Worm (Caenorhabditis elegans) whole organism, young adult: ENCODE measurements around the gene srsx-25.

Experiments
- D2030.7 ChIP-seq: fragments of 200-800 bp; sonication (Bioruptor generic); IDR thresholded peaks from 2 replicates; pipeline ENCODE4 v1.3.6; 2022; ENCODE audit warnings: missing genetic modification reagents, missing genetic modification characterization, missing compliant biosample characterization
- F23B12.7 ChIP-seq: sonication (generic microtip); optimal IDR thresholded peaks from 2 replicates; lab custom pipeline; 2017; ENCODE audit warnings: missing genetic modification characterization, mild to moderate bottlenecking, missing compliant biosample characterization, antibody characterized with exemption, moderate library complexity; ENCODE audit not compliant: insufficient read depth
- F33H1.4 ChIP-seq: fragments of 200-800 bp; sonication (Bioruptor generic); IDR thresholded peaks from 2 replicates; pipeline ENCODE4 v1.3.6; 2022; ENCODE audit warnings: missing genetic modification reagents, missing genetic modification characterization, missing compliant biosample characterization
- F49E8.2 ChIP-seq: sonication (generic microtip); optimal IDR thresholded peaks from 3 replicates; lab custom pipeline; 2017; ENCODE audit warnings: missing genetic modification characterization, mild to moderate bottlenecking, missing compliant biosample characterization, antibody characterized with exemption, moderate library complexity; ENCODE audit not compliant: insufficient read depth
- F52B5.7 ChIP-seq: sonication (generic microtip); optimal IDR thresholded peaks from 2 replicates; lab custom pipeline; 2016; ENCODE audit warnings: mild to moderate bottlenecking, missing genetic modification characterization, missing compliant biosample characterization
- F55B11.4 ChIP-seq: sonication (generic microtip); optimal IDR thresholded peaks from 2 replicates; lab custom pipeline; 2016; ENCODE audit warnings: missing compliant biosample characterization, missing genetic modification characterization, borderline replicate concordance; ENCODE audit not compliant: insufficient read depth
- Y56A3A.18 ChIP-seq: fragments of 200-800 bp; sonication (Bioruptor generic); IDR thresholded peaks from 2 replicates; pipeline ENCODE4 v1.3.6; 2022; ENCODE audit warnings: missing genetic modification reagents, missing genetic modification characterization, missing compliant biosample characterization
- Y79H2A.3 ChIP-seq: fragments of 200-800 bp; sonication (Bioruptor generic); conservative IDR thresholded peaks from 2 replicates; pipeline ENCODE4 v1.3.6; 2022; ENCODE audit warnings: missing genetic modification reagents, missing genetic modification characterization, missing compliant biosample characterization
- atf-7 ChIP-seq: sonication (generic microtip); optimal IDR thresholded peaks from 2 replicates; lab custom pipeline; 2017; ENCODE audit warnings: mild to moderate bottlenecking, missing genetic modification characterization, missing compliant biosample characterization
- attf-5 ChIP-seq: fragments of 200-800 bp; sonication (Bioruptor generic); optimal IDR thresholded peaks from 2 replicates; lab custom pipeline; 2018; ENCODE audit warnings: mild to moderate bottlenecking, missing genetic modification characterization, missing compliant biosample characterization
- cebp-2 ChIP-seq: fragments of 200-800 bp; sonication (Bioruptor generic); IDR thresholded peaks from 2 replicates; pipeline ENCODE4 v1.3.6; 2022; ENCODE audit warnings: missing genetic modification characterization, missing compliant biosample characterization
- ceh-100 ChIP-seq: fragments of 200-800 bp; sonication (Bioruptor generic); IDR thresholded peaks from 2 replicates; pipeline ENCODE4 v1.3.6; 2022; ENCODE audit warnings: missing genetic modification reagents, missing genetic modification characterization, missing compliant biosample characterization
- ceh-27 ChIP-seq: fragments of 200-800 bp; sonication (Bioruptor generic); optimal IDR thresholded peaks from 2 replicates; lab custom pipeline; 2018; ENCODE audit warnings: mild to moderate bottlenecking, missing genetic modification characterization, moderate library complexity, missing compliant biosample characterization
- ceh-79 ChIP-seq: sonication (generic microtip); optimal IDR thresholded peaks from 2 replicates; lab custom pipeline; 2017; ENCODE audit warnings: mild to moderate bottlenecking, missing genetic modification characterization, missing compliant biosample characterization
- ceh-91 ChIP-seq: fragments of 200-800 bp; sonication (Bioruptor generic); IDR thresholded peaks from 2 replicates; pipeline ENCODE4 v1.3.6; 2022; ENCODE audit warnings: missing genetic modification reagents, missing genetic modification characterization, missing compliant biosample characterization
- dpl-1 ChIP-seq: fragments of 150-350 bp; optimal IDR thresholded peaks from 2 replicates; lab custom pipeline; 2014; ENCODE audit warnings: missing biosample characterization, missing genetic modification reagents, missing genetic modification characterization
- efl-1 ChIP-seq: fragments of 150-350 bp; optimal IDR thresholded peaks from 2 replicates; lab custom pipeline; 2014; ENCODE audit warnings: missing biosample characterization, missing genetic modification reagents, missing genetic modification characterization
- egrh-3 ChIP-seq: fragments of 200-800 bp; sonication (Bioruptor generic); IDR thresholded peaks from 2 replicates; pipeline ENCODE4 v1.3.6; 2022; ENCODE audit warnings: missing genetic modification reagents, missing genetic modification characterization, missing compliant biosample characterization
- hmg-1.2 ChIP-seq: fragments of 200-800 bp; sonication (Bioruptor generic); IDR thresholded peaks from 2 replicates; pipeline ENCODE4 v1.3.6; 2022; ENCODE audit warnings: missing genetic modification reagents, missing genetic modification characterization, missing compliant biosample characterization
- hmg-20 ChIP-seq: fragments of 200-800 bp; sonication (Bioruptor generic); IDR thresholded peaks from 2 replicates; pipeline ENCODE4 v1.3.6; 2022; ENCODE audit warnings: missing genetic modification reagents, missing genetic modification characterization, missing compliant biosample characterization
- lin-35 ChIP-seq, 3 experiments: fragments of 150-350 bp in 2 of 3; sonication (generic microtip) in 1 of 3; optimal IDR thresholded peaks; 2 replicates each; lab custom pipeline; 2014 to 2018; ENCODE audit warnings: missing biosample characterization in 3 of 3, missing genetic modification characterization in 3 of 3, missing genetic modification reagents in 3 of 3
- lsl-1 ChIP-seq: fragments of 200-800 bp; sonication (Bioruptor generic); optimal IDR thresholded peaks from 2 replicates; lab custom pipeline; 2018; ENCODE audit warnings: mild to moderate bottlenecking, missing genetic modification characterization, moderate library complexity, missing compliant biosample characterization
- lsy-27 ChIP-seq: sonication (generic microtip); optimal IDR thresholded peaks from 2 replicates; lab custom pipeline; 2017; ENCODE audit warnings: missing genetic modification characterization, mild to moderate bottlenecking, missing compliant biosample characterization, antibody characterized with exemption, missing genotype, borderline replicate concordance; ENCODE audit not compliant: insufficient read depth
- madf-10 ChIP-seq: sonication (generic microtip); optimal IDR thresholded peaks from 2 replicates; lab custom pipeline; 2016; ENCODE audit warnings: mild to moderate bottlenecking, missing genetic modification characterization, missing compliant biosample characterization
- madf-3 ChIP-seq: fragments of 200-800 bp; sonication (Bioruptor generic); IDR thresholded peaks from 2 replicates; pipeline ENCODE4 v1.3.6; 2022; ENCODE audit warnings: missing genetic modification reagents, missing genetic modification characterization, missing compliant biosample characterization
- mcd-1 ChIP-seq: fragments of 200-800 bp; sonication (Bioruptor generic); IDR thresholded peaks from 2 replicates; pipeline ENCODE4 v1.3.6; 2022; ENCODE audit warnings: missing genetic modification reagents, missing genetic modification characterization, missing compliant biosample characterization
- mes-4 ChIP-seq: sonication (generic microtip); optimal IDR thresholded peaks from 2 replicates; lab custom pipeline; 2016; ENCODE audit warnings: missing genotype, missing genetic modification characterization, missing compliant biosample characterization
- nfya-2 ChIP-seq: fragments of 200-800 bp; sonication (Bioruptor generic); IDR thresholded peaks from 2 replicates; pipeline ENCODE4 v1.3.6; 2022; ENCODE audit warnings: missing genetic modification reagents, missing genetic modification characterization, missing compliant biosample characterization
- nhr-120 ChIP-seq: fragments of 200-800 bp; sonication (Bioruptor generic); IDR thresholded peaks from 2 replicates; pipeline ENCODE4 v1.3.6; 2022; ENCODE audit warnings: missing genetic modification characterization, missing compliant biosample characterization
- nhr-80 ChIP-seq: sonication (generic microtip); optimal IDR thresholded peaks from 2 replicates; lab custom pipeline; 2016; ENCODE audit warnings: missing genetic modification characterization, missing compliant biosample characterization
- rcor-1 ChIP-seq: fragments of 200-800 bp; sonication (Bioruptor generic); IDR thresholded peaks from 2 replicates; pipeline ENCODE4 v1.3.6; 2022; ENCODE audit warnings: missing genetic modification reagents, missing genetic modification characterization, missing compliant biosample characterization
- rpc-1 ChIP-seq, 2 experiments: fragments of 150-350 bp in 1 of 2; sonication (generic microtip) in 1 of 2; optimal IDR thresholded peaks; 2 replicates each; lab custom pipeline; 2014 to 2018; ENCODE audit warnings: missing biosample characterization in 1 of 2, missing genetic modification characterization in 1 of 2, missing genetic modification reagents in 1 of 2, missing genotype in 1 of 2
- snpc-1.1 ChIP-seq: sonication (generic microtip); optimal IDR thresholded peaks from 2 replicates; lab custom pipeline; 2017; ENCODE audit warnings: missing genetic modification characterization, mild to moderate bottlenecking, missing compliant biosample characterization, antibody characterized with exemption, moderate library complexity, missing genotype, missing genetic modification reagents; ENCODE audit not compliant: insufficient read depth
- snpc-1.3 ChIP-seq: sonication (generic microtip); optimal IDR thresholded peaks from 2 replicates; lab custom pipeline; 2017; ENCODE audit warnings: missing genetic modification characterization, mild to moderate bottlenecking, missing compliant biosample characterization, antibody characterized with exemption, moderate library complexity, missing genotype, missing genetic modification reagents; ENCODE audit not compliant: insufficient read depth
- snpc-3.4 ChIP-seq: sonication (generic microtip); optimal IDR thresholded peaks from 2 replicates; lab custom pipeline; 2017; ENCODE audit warnings: missing genetic modification characterization, mild to moderate bottlenecking, missing compliant biosample characterization, antibody characterized with exemption, moderate library complexity, missing genotype, missing genetic modification reagents
- tbp1 ChIP-seq: fragments of 200-800 bp; sonication (Bioruptor generic); optimal IDR thresholded peaks from 2 replicates; lab custom pipeline; 2018; ENCODE audit warnings: mild to moderate bottlenecking, missing genetic modification characterization, missing compliant biosample characterization
- tlf-1 ChIP-seq: fragments of 200-800 bp; sonication (Bioruptor generic); optimal IDR thresholded peaks from 2 replicates; lab custom pipeline; 2018; ENCODE audit warnings: mild to moderate bottlenecking, missing genetic modification characterization, missing compliant biosample characterization
- unc-130 ChIP-seq: sonication (generic microtip); optimal IDR thresholded peaks from 2 replicates; lab custom pipeline; 2016; ENCODE audit warnings: missing genetic modification reagents, missing genetic modification characterization, missing compliant biosample characterization
- ztf-18 ChIP-seq: sonication (generic microtip); optimal IDR thresholded peaks from 2 replicates; lab custom pipeline; 2016; ENCODE audit warnings: missing genotype, mild to moderate bottlenecking, missing genetic modification characterization, missing compliant biosample characterization
- ztf-26 ChIP-seq: sonication (generic microtip); optimal IDR thresholded peaks from 2 replicates; lab custom pipeline; 2017; ENCODE audit warnings: missing genetic modification characterization, missing compliant biosample characterization
- ztf-3 ChIP-seq: fragments of 200-800 bp; sonication (Bioruptor generic); optimal IDR thresholded peaks from 2 replicates; lab custom pipeline; 2018; ENCODE audit warnings: mild to moderate bottlenecking, missing genetic modification characterization, missing compliant biosample characterization

The srsx-25 gene

DNA sequence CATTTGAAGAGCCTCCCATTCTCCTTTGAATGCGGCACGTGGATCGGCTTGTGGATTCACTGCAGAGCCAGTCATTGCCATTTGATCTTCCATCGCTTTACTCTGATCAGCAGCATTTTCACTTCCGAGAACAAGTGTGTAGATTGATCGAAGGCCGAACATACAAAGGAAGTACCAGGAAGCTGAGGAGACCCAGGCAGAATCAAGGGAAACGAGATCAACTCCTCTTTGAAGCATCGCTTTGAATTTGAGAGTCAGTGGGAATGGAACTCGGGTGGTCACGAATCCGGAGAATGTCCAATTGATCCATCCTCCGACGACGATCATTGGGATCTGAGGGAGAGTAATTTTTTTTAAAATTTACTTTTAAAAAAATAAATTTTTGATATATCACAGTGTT is 15.5 kb downstream of the srsx-25 start:
- TF ChIP-seq rcor-1, result no peak
- peak; percentile 82; the same call in 1 of the 2 replicates for TF ChIP-seq cebp-2 (GFP tag; lab: Robert Waterston, UW)
- no peak for TF ChIP-seq attf-5
- no peak for TF ChIP-seq ztf-26 (tag; lab: Kevin White, UChicago)

DNA sequence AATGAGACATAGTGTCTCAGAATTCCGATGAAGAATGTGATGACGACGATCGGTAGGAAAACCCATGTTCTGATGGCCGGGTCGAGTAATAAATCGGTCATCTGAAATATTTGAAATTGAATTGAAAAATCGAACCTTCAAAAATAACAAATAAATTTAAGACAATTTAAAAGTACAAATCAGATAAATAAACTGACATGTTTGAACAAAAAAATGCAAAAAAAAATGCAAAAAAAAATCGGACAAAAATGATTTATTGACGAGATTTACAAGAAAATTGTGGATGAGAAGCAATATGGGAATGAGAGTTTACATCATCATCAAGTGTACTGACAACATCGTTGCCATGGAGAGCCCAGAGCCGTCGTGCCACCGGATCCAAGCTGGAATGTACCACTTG is 16.9 kb downstream of the srsx-25 start, which contains the start of gene emc-3:
Gene emc-3, minus strand, starts transcription at position 101 of the 400 bp plus-strand sequence.
- TF ChIP-seq Y56A3A.18 (GFP tag; lab: Robert Waterston, UW) (no peak), ceh-27 (no peak), egrh-3 (GFP tag; lab: Robert Waterston, UW) (no peak), nhr-80 (tag; lab: Kevin White, UChicago) (no peak), tlf-1 (GFP tag; lab: Kevin White, UChicago) (no peak)
- TF ChIP-seq, all 124 proteins: peak for 0

DNA sequence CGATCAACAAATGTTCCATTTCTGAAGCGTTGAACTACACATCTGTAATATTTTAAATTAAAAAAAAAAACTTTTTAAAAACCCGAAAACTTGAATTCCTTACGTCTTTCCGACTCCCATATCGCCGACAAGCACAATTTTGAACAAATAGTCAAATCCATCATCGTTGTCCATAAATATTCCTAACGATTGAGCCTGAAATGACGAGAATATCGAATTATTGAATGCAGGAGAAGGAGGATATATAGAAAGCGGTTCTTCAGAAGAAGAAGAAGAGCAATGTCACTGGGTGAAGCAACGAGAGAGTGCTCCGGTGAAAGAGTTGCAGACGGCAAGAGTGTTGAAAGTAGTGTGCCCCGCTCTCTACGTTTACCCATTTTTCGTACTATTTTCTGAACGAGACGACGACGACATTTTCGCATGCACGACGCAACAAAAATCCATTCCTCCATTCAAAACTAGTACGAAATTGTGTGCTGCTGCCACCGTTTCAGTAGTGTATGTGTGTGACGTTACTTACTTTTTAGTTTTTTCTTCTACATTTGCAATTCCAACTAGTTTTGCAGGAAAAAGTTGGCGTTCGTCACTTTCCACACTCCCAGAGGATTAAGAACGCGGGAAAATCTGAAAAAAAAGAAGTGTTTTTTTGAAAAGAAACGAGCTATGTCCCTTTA is 18.9 kb downstream of the srsx-25 start, which contains the start of gene rab-19:
Gene rab-19, minus strand, starts transcription at position 624 of the 674 bp plus-strand sequence.
- TF ChIP-seq ztf-3 (GFP tag; lab: Kevin White, UChicago), result no peak
- no peak for TF ChIP-seq Y79H2A.3 (GFP tag; lab: Robert Waterston, UW)
- peak; percentile 90 for TF ChIP-seq hmg-1.2 (GFP tag; lab: Robert Waterston, UW)
- no peak for TF ChIP-seq madf-10
- no peak for TF ChIP-seq ceh-91
- no peak for TF ChIP-seq ztf-18
- TF ChIP-seq F55B11.4 (tag; lab: Kevin White, UChicago), result no peak
- no peak for TF ChIP-seq lsy-27 (tag; lab: Kevin White, UChicago)
- TF ChIP-seq F49E8.2 (tag; lab: Kevin White, UChicago), result no peak
- TF ChIP-seq, all 124 proteins: peak for 1

DNA sequence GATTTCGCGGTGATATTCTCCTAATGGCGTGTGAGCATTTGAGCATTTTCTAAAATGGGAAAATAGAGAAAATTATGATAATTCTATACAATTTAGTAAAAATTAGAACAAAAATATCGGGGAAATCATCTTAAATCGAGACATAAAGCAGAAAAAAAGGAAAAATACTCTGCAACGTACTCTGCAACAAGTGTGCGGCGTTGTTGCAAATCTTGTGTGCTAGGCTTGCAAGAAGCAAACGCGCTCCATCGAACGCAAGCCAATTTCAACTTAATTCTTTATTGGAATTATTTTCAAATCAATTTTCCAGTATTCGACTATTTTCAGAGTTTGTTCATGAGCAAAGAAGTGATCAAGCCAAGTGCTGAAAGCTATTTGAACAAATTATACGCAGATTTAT is 21.1 kb downstream of the srsx-25 start, which contains the start of the genes Y62E10A.20, Y62E10A.23 and mdt-9:
Gene Y62E10A.20, minus strand, starts transcription at position 49 of the 400 bp plus-strand sequence.
Gene Y62E10A.23, plus strand, starts transcription at position 282 of the 400 bp plus-strand sequence.
Gene mdt-9, plus strand, starts transcription at position 338 of the 400 bp plus-strand sequence.
- TF ChIP-seq lin-35 (GFP tag; optimal IDR thresholded peaks at IDR 0.05; lab: Kevin White, UChicago) (peak in 1 of 3 experiments; percentile 73), snpc-1.1 (tag; lab: Kevin White, UChicago) (peak; percentile 61), dpl-1 (GFP tag; lab: Kevin White, UChicago) (peak; percentile 49), F23B12.7 (peak; percentile 41), F52B5.7 (tag; lab: Kevin White, UChicago) (no peak), mes-4 (tag; lab: Kevin White, UChicago) (no peak), efl-1 (peak; percentile 38), atf-7 (no peak), F33H1.4 (GFP tag; lab: Robert Waterston, UW) (peak; percentile 46), ceh-27 (peak; percentile 25), nhr-120 (GFP tag; lab: Robert Waterston, UW) (no peak), tbp1 (GFP tag; lab: Kevin White, UChicago) (peak; percentile 42), unc-130 (GFP tag; lab: Kevin White, UChicago) (peak; percentile 50), snpc-1.3 (tag; lab: Kevin White, UChicago) (peak; percentile 45), F49E8.2 (tag; lab: Kevin White, UChicago) (peak; percentile 69), nfya-2 (no peak), ceh-100 (GFP tag; lab: Robert Waterston, UW) (peak; percentile 63), ztf-18 (peak; percentile 39), D2030.7 (GFP tag; lab: Robert Waterston, UW) (peak; percentile 40), mcd-1 (GFP tag; lab: Robert Waterston, UW) (peak; percentile 91), ceh-79 (tag; lab: Kevin White, UChicago) (no peak), rcor-1 (no peak), hmg-20 (GFP tag; lab: Robert Waterston, UW) (no peak), lsl-1 (peak; percentile 41), rpc-1 (optimal IDR thresholded peaks at IDR 0.05; lab: Kevin White, UChicago) (peak; percentile 39), rpc-1 (tag; optimal IDR thresholded peaks at IDR 0.05; lab: Kevin White, UChicago) (no peak), snpc-3.4 (peak; percentile 3), madf-3 (GFP tag; lab: Robert Waterston, UW) (0 out of 2 replicates have a peak, but pooled peaks have one; percentile 43)
